Fruit fly (Drosophila melanogaster) whole organism, embryonic: ENCODE data around the gene Shawn.

Source experiments
- BEAF-32 ChIP-seq: fragments of 200-800 bp; sonication (Bioruptor generic); optimal IDR thresholded peaks from 3 replicates; lab custom pipeline; 2017; ENCODE audit warnings: missing biosample characterization, missing genetic modification characterization, mild to moderate bottlenecking, moderate library complexity, missing genetic modification reagents
- Bgb ChIP-seq: fragments of 200-800 bp; sonication (Bioruptor generic); IDR thresholded peaks from 2 replicates; pipeline ENCODE4 v1.3.6; 2022; ENCODE audit warnings: missing biosample characterization, missing genetic modification characterization; ENCODE audit not compliant: partially characterized antibody
- CG11696 ChIP-seq: fragments of 200-800 bp; sonication (Bioruptor generic); IDR thresholded peaks from 2 replicates; pipeline ENCODE4 v1.3.6; 2022; ENCODE audit warnings: missing biosample characterization, missing genetic modification characterization
- CG13296 ChIP-seq: fragments of 200-800 bp; sonication (Bioruptor generic); optimal IDR thresholded peaks from 3 replicates; lab custom pipeline; 2018; ENCODE audit warnings: missing biosample characterization, mild to moderate bottlenecking, missing genetic modification characterization
- CG13624 ChIP-seq: fragments of 200-800 bp; sonication (Bioruptor generic); optimal IDR thresholded peaks from 2 replicates; lab custom pipeline; 2016; ENCODE audit warnings: missing biosample characterization, missing genetic modification characterization
- CG15011 ChIP-seq: fragments of 200-800 bp; sonication (Bioruptor generic); optimal IDR thresholded peaks from 3 replicates; lab custom pipeline; 2018; ENCODE audit warnings: missing biosample characterization, mild to moderate bottlenecking, missing genetic modification characterization
- CG15269 ChIP-seq: fragments of 200-800 bp; sonication (Bioruptor generic); optimal IDR thresholded peaks from 2 replicates; lab custom pipeline; 2018; ENCODE audit warnings: missing biosample characterization, mild to moderate bottlenecking, missing genetic modification characterization, moderate library complexity
- CG15514 ChIP-seq: fragments of 200-800 bp; sonication (Bioruptor generic); optimal IDR thresholded peaks from 3 replicates; lab custom pipeline; 2017; ENCODE audit warnings: missing biosample characterization, missing genetic modification characterization, mild to moderate bottlenecking, moderate library complexity, missing genetic modification reagents
- CG17328 ChIP-seq: fragments of 200-800 bp; sonication (Bioruptor generic); IDR thresholded peaks from 2 replicates; pipeline ENCODE4 v1.3.6; 2022; ENCODE audit warnings: missing biosample characterization, missing genetic modification characterization
- CG17912 ChIP-seq: fragments of 200-800 bp; sonication (Bioruptor generic); optimal IDR thresholded peaks from 2 replicates; lab custom pipeline; 2018; ENCODE audit warnings: missing biosample characterization, mild to moderate bottlenecking, missing genetic modification characterization
- CG18599 ChIP-seq: fragments of 200-800 bp; sonication (Bioruptor generic); optimal IDR thresholded peaks from 3 replicates; lab custom pipeline; 2017; ENCODE audit warnings: missing biosample characterization, missing genetic modification characterization, mild to moderate bottlenecking, moderate library complexity, missing genetic modification reagents
- CG30403 ChIP-seq: fragments of 200-800 bp; sonication (Bioruptor generic); optimal IDR thresholded peaks from 3 replicates; lab custom pipeline; 2016; ENCODE audit warnings: missing biosample characterization, missing genetic modification characterization
- CG3847 ChIP-seq: fragments of 200-800 bp; sonication (Bioruptor generic); IDR thresholded peaks from 2 replicates; pipeline ENCODE4 v1.3.6; 2022; ENCODE audit warnings: missing biosample characterization, missing genetic modification characterization
- CG4282 ChIP-seq: fragments of 200-800 bp; sonication (Bioruptor generic); optimal IDR thresholded peaks from 2 replicates; lab custom pipeline; 2016; ENCODE audit warnings: missing biosample characterization, missing genetic modification characterization
- CG4854 ChIP-seq: fragments of 200-800 bp; sonication (Bioruptor generic); optimal IDR thresholded peaks from 2 replicates; lab custom pipeline; 2016; ENCODE audit warnings: missing biosample characterization, missing genetic modification characterization, inconsistent platforms
- CG5245 ChIP-seq: fragments of 200-800 bp; sonication (Bioruptor generic); optimal IDR thresholded peaks from 3 replicates; lab custom pipeline; 2016; ENCODE audit warnings: missing biosample characterization, missing genetic modification characterization
- CG7745 ChIP-seq: fragments of 200-800 bp; sonication (Bioruptor generic); optimal IDR thresholded peaks from 2 replicates; lab custom pipeline; 2018; ENCODE audit warnings: missing biosample characterization, mild to moderate bottlenecking, missing genetic modification characterization, moderate library complexity
- CG7786 ChIP-seq: fragments of 200-800 bp; sonication (Bioruptor generic); optimal IDR thresholded peaks from 2 replicates; lab custom pipeline; 2016; ENCODE audit warnings: missing biosample characterization, missing genetic modification characterization
- CG8089 ChIP-seq: fragments of 200-800 bp; sonication (Bioruptor generic); optimal IDR thresholded peaks from 3 replicates; lab custom pipeline; 2016; ENCODE audit warnings: missing biosample characterization, missing genetic modification characterization
- CG9817 ChIP-seq: fragments of 200-800 bp; sonication (Bioruptor generic); optimal IDR thresholded peaks from 2 replicates; lab custom pipeline; 2018; ENCODE audit warnings: missing biosample characterization, mild to moderate bottlenecking, missing genetic modification characterization, moderate library complexity
- CG9932 ChIP-seq: fragments of 200-800 bp; sonication (Bioruptor generic); IDR thresholded peaks from 2 replicates; pipeline ENCODE4 v1.3.6; 2022; ENCODE audit warnings: missing biosample characterization, missing genetic modification characterization
- Dref ChIP-seq: fragments of 200-800 bp; sonication (Bioruptor generic); IDR thresholded peaks from 2 replicates; pipeline ENCODE4 v1.3.6; 2022; ENCODE audit warnings: missing biosample characterization, missing genetic modification characterization
- ERR ChIP-seq: fragments of 200-800 bp; sonication (Bioruptor generic); optimal IDR thresholded peaks from 2 replicates; lab custom pipeline; 2016; ENCODE audit warnings: missing biosample characterization, missing genetic modification characterization
- H15 ChIP-seq: fragments of 200-800 bp; sonication (Bioruptor generic); IDR thresholded peaks from 3 replicates; pipeline ENCODE4 v1.3.6; 2022; ENCODE audit warnings: missing biosample characterization, missing genetic modification characterization
- Jarid2 ChIP-seq: fragments of 200-800 bp; sonication (Bioruptor generic); optimal IDR thresholded peaks from 3 replicates; lab custom pipeline; 2017; ENCODE audit warnings: mild to moderate bottlenecking, missing biosample characterization, missing genetic modification reagents, missing genetic modification characterization
- Nf-YA ChIP-seq: fragments of 200-800 bp; sonication (Bioruptor generic); IDR thresholded peaks from 2 replicates; pipeline ENCODE4 v1.3.6; 2022; ENCODE audit warnings: missing biosample characterization, missing genetic modification characterization
- Nf-YC ChIP-seq: fragments of 200-800 bp; optimal IDR thresholded peaks from 3 replicates; lab custom pipeline; 2019; ENCODE audit warnings: missing biosample characterization, mild to moderate bottlenecking, missing genetic modification characterization, moderate library complexity
- NfI ChIP-seq: fragments of 200-800 bp; sonication (Bioruptor generic); optimal IDR thresholded peaks from 3 replicates; lab custom pipeline; 2018; ENCODE audit warnings: missing biosample characterization, mild to moderate bottlenecking, missing genetic modification characterization, moderate library complexity
- Spps ChIP-seq: fragments of 200-800 bp; sonication (Bioruptor generic); optimal IDR thresholded peaks from 2 replicates; lab custom pipeline; 2018; ENCODE audit warnings: missing biosample characterization, mild to moderate bottlenecking, missing genetic modification characterization
- Trl ChIP-seq, 3 experiments: fragments of >200 bp in 2 of 3; fragments of 200-800 bp in 1 of 3; sonication (Bioruptor generic) in 1 of 3; optimal IDR thresholded peaks; 2 replicates in 1 of 3; 3 replicates in 2 of 3; lab custom pipeline; 2016 to 2017; ENCODE audit warnings: missing biosample characterization in 1 of 3, missing genetic modification characterization in 1 of 3
- bowl ChIP-seq: fragments of 200-800 bp; sonication (Bioruptor generic); IDR thresholded peaks from 2 replicates; pipeline ENCODE4 v1.3.6; 2022; ENCODE audit warnings: missing biosample characterization, missing genetic modification characterization
- ci ChIP-seq: fragments of 200-800 bp; sonication (Bioruptor generic); IDR thresholded peaks from 3 replicates; pipeline ENCODE4 v1.3.6; 2022; ENCODE audit warnings: missing biosample characterization, missing genetic modification characterization
- dimm ChIP-seq: fragments of 200-800 bp; sonication (Bioruptor generic); IDR thresholded peaks from 2 replicates; pipeline ENCODE4 v1.3.6; 2022; ENCODE audit warnings: missing biosample characterization, missing genetic modification characterization
- dmrt99B ChIP-seq: fragments of 200-800 bp; sonication (Bioruptor generic); optimal IDR thresholded peaks from 2 replicates; lab custom pipeline; 2018; ENCODE audit warnings: missing biosample characterization, mild to moderate bottlenecking, missing genetic modification characterization, moderate library complexity
- ems ChIP-seq: fragments of 200-800 bp; sonication (Bioruptor generic); optimal IDR thresholded peaks from 3 replicates; lab custom pipeline; 2016; ENCODE audit warnings: missing biosample characterization, missing genetic modification characterization
- fd3F ChIP-seq: fragments of 200-800 bp; sonication (Bioruptor generic); optimal IDR thresholded peaks from 2 replicates; lab custom pipeline; 2018; ENCODE audit warnings: missing biosample characterization, mild to moderate bottlenecking, missing genetic modification characterization, moderate library complexity
- odd ChIP-seq: fragments of 200-800 bp; sonication (Bioruptor generic); optimal IDR thresholded peaks from 2 replicates; lab custom pipeline; 2017; ENCODE audit warnings: missing biosample characterization, mild to moderate bottlenecking, missing genetic modification characterization
- peb ChIP-seq: fragments of 200-800 bp; sonication (Bioruptor generic); IDR thresholded peaks from 2 replicates; pipeline ENCODE4 v1.3.6; 2022; ENCODE audit warnings: missing biosample characterization, missing genetic modification characterization
- phol ChIP-seq: fragments of 200-800 bp; sonication (Bioruptor generic); optimal IDR thresholded peaks from 3 replicates; lab custom pipeline; 2018; ENCODE audit warnings: missing biosample characterization, mild to moderate bottlenecking, missing genetic modification characterization, moderate library complexity
- ro ChIP-seq: fragments of 200-800 bp; sonication (Bioruptor generic); IDR thresholded peaks from 2 replicates; pipeline ENCODE4 v1.3.6; 2022; ENCODE audit warnings: missing biosample characterization, missing genetic modification characterization
- salm ChIP-seq: fragments of 200-800 bp; sonication (Bioruptor generic); optimal IDR thresholded peaks from 2 replicates; lab custom pipeline; 2018; ENCODE audit warnings: missing biosample characterization, mild to moderate bottlenecking, missing genetic modification characterization
- schlank ChIP-seq: fragments of 200-800 bp; sonication (Bioruptor generic); optimal IDR thresholded peaks from 2 replicates; lab custom pipeline; 2018; ENCODE audit warnings: missing biosample characterization, mild to moderate bottlenecking, missing genetic modification characterization
- sens ChIP-seq: fragments of 200-800 bp; sonication (Bioruptor generic); peaks from one replicate; lab custom pipeline; 2016; ENCODE audit warnings: missing biosample characterization, missing genetic modification characterization
- sim ChIP-seq: fragments of 200-800 bp; sonication (Bioruptor generic); IDR thresholded peaks from 2 replicates; pipeline ENCODE4 v1.3.6; 2022; ENCODE audit warnings: missing biosample characterization, missing genetic modification characterization
- trem ChIP-seq: fragments of 200-800 bp; optimal IDR thresholded peaks from 3 replicates; lab custom pipeline; 2019; ENCODE audit warnings: missing biosample characterization, mild to moderate bottlenecking, missing genetic modification characterization, moderate library complexity
- trh ChIP-seq: fragments of 200-800 bp; sonication (Bioruptor generic); optimal IDR thresholded peaks from 2 replicates; lab custom pipeline; 2016; ENCODE audit warnings: missing biosample characterization, missing genetic modification characterization
- yki ChIP-seq: fragments of >200 bp; optimal IDR thresholded peaks from 3 replicates; lab custom pipeline; 2018
- zen2 ChIP-seq: fragments of 200-800 bp; sonication (Bioruptor generic); IDR thresholded peaks from 3 replicates; pipeline ENCODE4 v1.3.6; 2022; ENCODE audit warnings: missing biosample characterization, missing genetic modification characterization; ENCODE audit not compliant: partially characterized antibody

Gene Shawn

dm6 chrX:19595862-19596261 is 15.5 kb upstream of the Shawn start (continued):
- peak; percentile 59 for TF ChIP-seq CG15514 (GFP tag; lab: Kevin White, UChicago)
- TF ChIP-seq sim (GFP tag; lab: Robert Waterston, UW): no peak
- no peak for TF ChIP-seq phol
- peak; percentile 60 for TF ChIP-seq CG5245
- no peak for TF ChIP-seq CG17328 (GFP tag; lab: Robert Waterston, UW)
- no peak for TF ChIP-seq CG4282
- TF ChIP-seq dmrt99B (tag; lab: Kevin White, UChicago): no peak

DNA sequence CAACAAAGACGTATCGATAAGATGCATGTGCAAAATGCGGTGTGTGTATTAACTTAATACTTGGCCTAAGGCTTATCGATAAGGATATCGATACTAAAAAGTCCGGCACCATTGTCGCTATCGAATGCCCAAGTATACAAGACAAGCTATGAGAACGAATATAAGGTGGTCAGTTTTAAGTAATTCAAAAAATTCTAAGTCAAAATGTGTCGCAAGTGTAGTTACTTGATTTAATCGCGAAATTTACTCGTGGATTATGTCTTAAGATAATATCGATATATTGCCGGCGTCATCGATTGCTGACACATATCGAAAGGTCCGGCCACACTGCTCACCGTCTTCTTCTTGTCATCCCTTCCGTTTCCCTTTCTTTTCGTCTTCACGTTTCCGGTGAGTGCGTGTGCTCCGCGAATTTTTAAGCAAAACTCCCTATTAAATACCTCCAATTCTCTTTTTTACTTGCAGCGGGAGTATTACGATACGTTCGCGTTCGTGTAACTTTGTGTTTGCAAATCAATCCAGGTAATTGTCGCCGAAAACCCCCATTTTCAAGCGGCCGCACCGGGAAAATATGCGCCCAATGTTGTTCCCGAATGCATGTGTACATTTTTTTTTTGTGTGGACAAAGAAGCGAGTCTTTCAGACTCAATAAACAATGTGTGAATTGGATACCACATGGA is 13.5 kb upstream of the Shawn start, which contains the start of gene RpS10b:
Gene RpS10b, plus strand, starts transcription at position 348 of the 680 bp plus-strand sequence.
- peak; percentile 40 for TF ChIP-seq ERR (GFP tag; lab: Kevin White, UChicago)
- peak; percentile 44 for TF ChIP-seq CG7745 (tag; lab: Kevin White, UChicago)
- TF ChIP-seq ro (GFP tag; lab: Robert Waterston, UW): no peak
- TF ChIP-seq zen2 (GFP tag; lab: Robert Waterston, UW): peak; percentile 77; the same call in 1 of the 3 replicates
- TF ChIP-seq Nf-YA (GFP tag; lab: Robert Waterston, UW): peak; percentile 70
- TF ChIP-seq CG15011 (GFP tag; lab: Kevin White, UChicago): peak; percentile 95
- TF ChIP-seq ci: peak; percentile 96
- TF ChIP-seq trem (tag; lab: Kevin White, UChicago): peak; percentile 83
- TF ChIP-seq CG30403 (GFP tag; lab: Kevin White, UChicago): peak; percentile 75
- peak; percentile 91 for TF ChIP-seq CG8089 (GFP tag; lab: Kevin White, UChicago)
- peak; percentile 22; the same call in 1 of the 2 replicates for TF ChIP-seq peb (GFP tag; lab: Robert Waterston, UW)
- TF ChIP-seq salm (tag; lab: Kevin White, UChicago): peak; percentile 83
- peak; percentile 82 for TF ChIP-seq Jarid2
- TF ChIP-seq CG13296: peak; percentile 95
- TF ChIP-seq ems (GFP tag; lab: Kevin White, UChicago): peak; percentile 81
- TF ChIP-seq odd (GFP tag; lab: Kevin White, UChicago): peak; percentile 97
- peak; percentile 77 for TF ChIP-seq CG9817 (tag; lab: Kevin White, UChicago)
- TF ChIP-seq CG4854 (GFP tag; lab: Kevin White, UChicago): peak; percentile 87
- peak; percentile 98 for TF ChIP-seq BEAF-32 (GFP tag; lab: Kevin White, UChicago)
- peak; percentile 91 for TF ChIP-seq schlank (tag; lab: Kevin White, UChicago)
- TF ChIP-seq yki (lab: Kevin White, UChicago): no peak
- peak; percentile 95 for TF ChIP-seq NfI
- TF ChIP-seq Nf-YC (tag; lab: Kevin White, UChicago): peak; percentile 71
- TF ChIP-seq bowl: 0 out of 2 replicates have a peak, but pooled peaks have one; percentile 22
- peak; percentile 62; the same call in 1 of the 2 replicates for TF ChIP-seq CG11696 (GFP tag; lab: Robert Waterston, UW)
- peak; percentile 81 for TF ChIP-seq dmrt99B (tag; lab: Kevin White, UChicago)
- peak; percentile 75 for TF ChIP-seq H15 (GFP tag; lab: Robert Waterston, UW)
- peak; percentile 85 for TF ChIP-seq CG3847
- TF ChIP-seq sens (GFP tag; lab: Kevin White, UChicago): peak; percentile 96
- TF ChIP-seq dimm (GFP tag; lab: Robert Waterston, UW): peak; percentile 46; the same call in 1 of the 2 replicates
- peak; percentile 95 for TF ChIP-seq CG17912 (GFP tag; lab: Kevin White, UChicago)
- TF ChIP-seq CG9932: peak; percentile 55
- TF ChIP-seq Dref (GFP tag; lab: Robert Waterston, UW): peak; percentile 84
- TF ChIP-seq CG7786: peak; percentile 81
- TF ChIP-seq CG13624: peak; percentile 90
- TF ChIP-seq trh: peak; percentile 81
- TF ChIP-seq Bgb (GFP tag; lab: Robert Waterston, UW): peak; percentile 91
- peak; percentile 77 for TF ChIP-seq fd3F (GFP tag; lab: Kevin White, UChicago)
- TF ChIP-seq Spps: peak; percentile 65
- TF ChIP-seq CG18599 (GFP tag; lab: Kevin White, UChicago): peak; percentile 92
- TF ChIP-seq Trl (optimal IDR thresholded peaks at IDR 0.05; lab: Kevin White, UChicago): no peak
- peak; percentile 82 for TF ChIP-seq Trl (GFP tag; optimal IDR thresholded peaks at IDR 0.05; lab: Kevin White, UChicago)
- TF ChIP-seq CG15269 (tag; lab: Kevin White, UChicago): peak; percentile 78
